Fruit fly (Drosophila melanogaster): ENCODE data around the gene sicily.

The sicily gene

dm6 chrX:11854758-11855465 is 36.6 kb upstream of the sicily start, which contains the start of the genes CG10347 and ATP7 (continued):
- peak; percentile 21 for TF ChIP-seq lz (GFP tag; optimal IDR thresholded peaks at IDR 0.05)
- no peak for TF ChIP-seq CG11762 (GFP tag; optimal IDR thresholded peaks at IDR 0.05; ENCODE audit: insufficient read depth)
- TF ChIP-seq CG1621 (tag; optimal IDR thresholded peaks at IDR 0.05) = peak; percentile 16
- peak; percentile 37 for TF ChIP-seq topi (GFP tag; optimal IDR thresholded peaks at IDR 0.05)
- no peak for TF ChIP-seq Lpt (GFP tag; optimal IDR thresholded peaks at IDR 0.05)
- TF ChIP-seq dac (GFP tag; optimal IDR thresholded peaks at IDR 0.05) = no peak
- TF ChIP-seq cyc (GFP tag; optimal IDR thresholded peaks at IDR 0.05) = peak; percentile 7
- TF ChIP-seq fd59A (GFP tag; optimal IDR thresholded peaks at IDR 0.05) = no peak
- TF ChIP-seq CG3919 (GFP tag; optimal IDR thresholded peaks at IDR 0.05) = peak; percentile 9
- TF ChIP-seq Sox102F (GFP tag; optimal IDR thresholded peaks at IDR 0.05) = peak; percentile 2
- no peak for TF ChIP-seq CG7368 (GFP tag; optimal IDR thresholded peaks at IDR 0.05)
- TF ChIP-seq CG16779 (tag; optimal IDR thresholded peaks at IDR 0.05) = no peak
- peak; percentile 15 for TF ChIP-seq Hr4 (GFP tag; optimal IDR thresholded peaks at IDR 0.05)
- TF ChIP-seq achi (GFP tag; optimal IDR thresholded peaks at IDR 0.05) = peak; percentile 29
- no peak for TF ChIP-seq CG6808 (GFP tag; optimal IDR thresholded peaks at IDR 0.05)
- TF ChIP-seq CG6276 (GFP tag; optimal IDR thresholded peaks at IDR 0.05) = no peak
- TF ChIP-seq CG10631 (GFP tag; optimal IDR thresholded peaks at IDR 0.05) = peak; percentile 13
- peak; percentile 67 for TF ChIP-seq svp (GFP tag)
- peak; percentile 7 for TF ChIP-seq net (GFP tag; optimal IDR thresholded peaks at IDR 0.05)
- TF ChIP-seq CG6854 (GFP tag; optimal IDR thresholded peaks at IDR 0.05) = peak; percentile 23
- TF ChIP-seq dsx (GFP tag; optimal IDR thresholded peaks at IDR 0.05; ENCODE audit: poor library complexity, severe bottlenecking) = no peak

dm6 chrX:11855950-11856349 is 35.6 kb upstream of the sicily start:
- TF ChIP-seq CG3919 (GFP tag; optimal IDR thresholded peaks at IDR 0.05) = no peak
- TF ChIP-seq svp (GFP tag) = peak; percentile 76

dm6 chrX:11856867-11857266 is 34.7 kb upstream of the sicily start:
- TF ChIP-seq CG3032 (tag; optimal IDR thresholded peaks at IDR 0.05) (no peak), CG31627 (GFP tag; optimal IDR thresholded peaks at IDR 0.05) (no peak), svp (GFP tag) (peak; percentile 70), CG15336 (GFP tag; IDR thresholded peaks at IDR 0.05) (peak; percentile 40; the same call in 1 of the 2 replicates), eg (GFP tag; IDR thresholded peaks at IDR 0.05) (0 out of 3 replicates have a peak, but pooled peaks have one; percentile 17), fkh (GFP tag; optimal IDR thresholded peaks at IDR 0.05) (peak; percentile 35), Eip78C (GFP tag) (peak; percentile 68), CG32006 (GFP tag; optimal IDR thresholded peaks at IDR 0.05) (peak; percentile 17), CG10631 (GFP tag; optimal IDR thresholded peaks at IDR 0.05) (no peak), CG10669 (GFP tag; optimal IDR thresholded peaks at IDR 0.05) (peak; percentile 20)

- peak; percentile 67 for TF ChIP-seq fd85E (GFP tag; optimal IDR thresholded peaks at IDR 0.05)
- TF ChIP-seq CG9139 (GFP tag; optimal IDR thresholded peaks at IDR 0.05) = peak; percentile 86
- peak; percentile 61 for TF ChIP-seq Ets21C (GFP tag; optimal IDR thresholded peaks at IDR 0.05)
- TF ChIP-seq Blimp-1 (GFP tag; optimal IDR thresholded peaks at IDR 0.05) = peak; percentile 51
- TF ChIP-seq dsx (GFP tag; optimal IDR thresholded peaks at IDR 0.05; ENCODE audit: poor library complexity, severe bottlenecking) = peak; percentile 95
- TF ChIP-seq CG3032 (tag; optimal IDR thresholded peaks at IDR 0.05) = peak; percentile 95
- TF ChIP-seq CG32006 (GFP tag; optimal IDR thresholded peaks at IDR 0.05) = peak; percentile 95
- peak; percentile 86 for TF ChIP-seq esn (GFP tag; optimal IDR thresholded peaks at IDR 0.05)
- peak; percentile 98 for TF ChIP-seq eg (GFP tag; IDR thresholded peaks at IDR 0.05)
- peak; percentile 96 for TF ChIP-seq CG8119 (GFP tag; IDR thresholded peaks at IDR 0.05)
- TF ChIP-seq CG11762 (GFP tag; optimal IDR thresholded peaks at IDR 0.05; ENCODE audit: insufficient read depth) = peak; percentile 88
- peak; percentile 80 for TF ChIP-seq vri (GFP tag; optimal IDR thresholded peaks at IDR 0.05)
- TF ChIP-seq pdm3 (GFP tag; optimal IDR thresholded peaks at IDR 0.05) = peak; percentile 93
- TF ChIP-seq CG11294 (GFP tag; IDR thresholded peaks at IDR 0.05) = peak; percentile 93
- peak; percentile 98 for TF ChIP-seq CG6163 (GFP tag; IDR thresholded peaks at IDR 0.05)
- TF ChIP-seq CG7368 (GFP tag; optimal IDR thresholded peaks at IDR 0.05) = peak; percentile 92
- TF ChIP-seq Hr4 (GFP tag; optimal IDR thresholded peaks at IDR 0.05) = peak; percentile 96
- peak; percentile 80 for TF ChIP-seq Sox102F (GFP tag; optimal IDR thresholded peaks at IDR 0.05)
- peak; percentile 93 for TF ChIP-seq OdsH (GFP tag; optimal IDR thresholded peaks at IDR 0.05)
- peak; percentile 94 for TF ChIP-seq Eip75B (GFP tag; optimal IDR thresholded peaks at IDR 0.05)
- TF ChIP-seq Gug (GFP tag; IDR thresholded peaks at IDR 0.05) = peak; percentile 95
- TF ChIP-seq topi (GFP tag; optimal IDR thresholded peaks at IDR 0.05) = peak; percentile 87
Observed at dm6 chrX:11857522-11858438, 33.8 kb upstream of the sicily start.
